Fruit fly (Drosophila melanogaster): ENCODE results near the gene ltl.

ltl gene

dm6 chr3L:7510414-7511384 lies 8.1 kb upstream of the ltl start, which contains the start of gene CG7546 (continued):
- TF ChIP-seq CG12659 (GFP tag; optimal IDR thresholded peaks at IDR 0.05), result peak; percentile 69
- peak; percentile 19 for TF ChIP-seq CG33557 (GFP tag; optimal IDR thresholded peaks at IDR 0.05)
- TF ChIP-seq CG11504 (tag; optimal IDR thresholded peaks at IDR 0.05), result peak; percentile 59
- peak; percentile 33 for TF ChIP-seq CG2712 (tag; optimal IDR thresholded peaks at IDR 0.05)
- no peak for TF ChIP-seq luna (GFP tag; optimal IDR thresholded peaks at IDR 0.05)
- no peak for TF ChIP-seq tgo (GFP tag; IDR thresholded peaks at IDR 0.05)
- TF ChIP-seq Gug (GFP tag; IDR thresholded peaks at IDR 0.05), result peak; percentile 52; the same call in 1 of the 4 replicates
- TF ChIP-seq CG3163 (GFP tag; optimal IDR thresholded peaks at IDR 0.05), result no peak
- no peak for TF ChIP-seq cg (GFP tag; optimal IDR thresholded peaks at IDR 0.05)
- TF ChIP-seq br (optimal IDR thresholded peaks at IDR 0.05), result no peak
- no peak for TF ChIP-seq Poxn (GFP tag; IDR thresholded peaks at IDR 0.05)
- TF ChIP-seq CG17912 (GFP tag; optimal IDR thresholded peaks at IDR 0.05), result no peak
- no peak for TF ChIP-seq CG7271 (tag; optimal IDR thresholded peaks at IDR 0.05)
- TF ChIP-seq Drgx (GFP tag; IDR thresholded peaks at IDR 0.05), result no peak
- TF ChIP-seq Ptx1 (GFP tag; IDR thresholded peaks at IDR 0.05), result peak; percentile 44; the same call in 1 of the 2 replicates
- no peak for TF ChIP-seq CG4730 (GFP tag; IDR thresholded peaks at IDR 0.05)
- peak; percentile 10 for TF ChIP-seq CG17385 (GFP tag; optimal IDR thresholded peaks at IDR 0.05)
- TF ChIP-seq Atf-2 (GFP tag; optimal IDR thresholded peaks at IDR 0.05), result peak; percentile 35
- TF ChIP-seq Kr (GFP tag; optimal IDR thresholded peaks at IDR 0.05), result peak; percentile 54
- TF ChIP-seq Dad (GFP tag; optimal IDR thresholded peaks at IDR 0.05), result no peak

dm6 chr3L:7519219-7519618 lies 422 bp downstream of the ltl start:
- peak; percentile 30; the same call in 1 of the 3 replicates for TF ChIP-seq CG2199 (GFP tag; IDR thresholded peaks at IDR 0.05)
- TF ChIP-seq CG8478 (optimal IDR thresholded peaks at IDR 0.05), result no peak
- TF ChIP-seq CG3995 (GFP tag; optimal IDR thresholded peaks at IDR 0.05), result peak; percentile 58
- no peak for TF ChIP-seq NfI (GFP tag; optimal IDR thresholded peaks at IDR 0.05)
- no peak for TF ChIP-seq CG1529 (GFP tag; optimal IDR thresholded peaks at IDR 0.05)
- TF ChIP-seq CG2712 (tag; optimal IDR thresholded peaks at IDR 0.05), result no peak
- 0 out of 2 replicates have a peak, but pooled peaks have one; percentile 11 for TF ChIP-seq slbo (GFP tag; IDR thresholded peaks at IDR 0.05)
- peak; percentile 93 for TF ChIP-seq twi (tag; optimal IDR thresholded peaks at IDR 0.05)
- TF ChIP-seq Xbp1 (GFP tag; optimal IDR thresholded peaks at IDR 0.05), result no peak
- TF ChIP-seq dmrt99B (tag; optimal IDR thresholded peaks at IDR 0.05), result no peak
- TF ChIP-seq NK7.1 (GFP tag; optimal IDR thresholded peaks at IDR 0.05), result no peak

dm6 chr3L:7520619-7521018 lies 1.8 kb downstream of the ltl start:
- TF ChIP-seq CG17385 (GFP tag; optimal IDR thresholded peaks at IDR 0.05), result peak; percentile 53
- TF ChIP-seq CG13296 (GFP tag; optimal IDR thresholded peaks at IDR 0.05), result no peak

- TF ChIP-seq CG15011 (GFP tag; optimal IDR thresholded peaks at IDR 0.05) (no peak), CG18011 (GFP tag; optimal IDR thresholded peaks at IDR 0.05) (no peak), Med (GFP tag) (peak; percentile 36), pita (GFP tag; optimal IDR thresholded peaks at IDR 0.05) (no peak), Jarid2 (GFP tag; optimal IDR thresholded peaks at IDR 0.05) (no peak), CHES-1-like (GFP tag; optimal IDR thresholded peaks at IDR 0.05) (no peak), Abd-B (GFP tag; optimal IDR thresholded peaks at IDR 0.05) (peak; percentile 9), Ets65A (GFP tag) (no peak), CG8478 (optimal IDR thresholded peaks at IDR 0.05) (no peak), wdn (GFP tag; IDR thresholded peaks at IDR 0.05) (no peak), bsh (GFP tag; optimal IDR thresholded peaks at IDR 0.05) (peak in 1 of 2 experiments; percentile 69), CG10321 (GFP tag; IDR thresholded peaks at IDR 0.05) (no peak), D19B (GFP tag; optimal IDR thresholded peaks at IDR 0.05) (no peak), gem (tag; optimal IDR thresholded peaks at IDR 0.05) (no peak), CG33557 (GFP tag; optimal IDR thresholded peaks at IDR 0.05) (no peak), lilli (GFP tag; optimal IDR thresholded peaks at IDR 0.05) (no peak), vvl (GFP tag; IDR thresholded peaks at IDR 0.05) (peak; percentile 39; the same call in 1 of the 2 replicates)
Measured at dm6 chr3L:7521847-7522246, 3.0 kb downstream of the ltl start.
